Worm (Caenorhabditis elegans) whole organism, L4 larva: ENCODE results near the gene F17H10.1.

ENCODE experiments used
- D1046.2 ChIP-seq: fragments of 200-800 bp; sonication (Bioruptor generic); IDR thresholded peaks from 2 replicates; pipeline ENCODE4 v1.3.6; 2022; ENCODE audit warnings: missing genetic modification characterization, missing compliant biosample characterization
- F44E2.7 ChIP-seq: fragments of 200-800 bp; sonication (Bioruptor generic); IDR thresholded peaks from 2 replicates; pipeline ENCODE4 v2.1.2; 2022; ENCODE audit warnings: missing genetic modification characterization, missing compliant biosample characterization
- T20F7.1 ChIP-seq: fragments of 200-800 bp; sonication (Bioruptor generic); optimal IDR thresholded peaks from 2 replicates; lab custom pipeline; 2018; ENCODE audit warnings: mild to moderate bottlenecking, missing genetic modification characterization, missing compliant biosample characterization
- Y105C5A.15 ChIP-seq: fragments of 200-800 bp; sonication (Bioruptor generic); IDR thresholded peaks from 2 replicates; pipeline ENCODE4 v1.3.6; 2022; ENCODE audit warnings: missing genetic modification characterization, missing compliant biosample characterization
- ZK337.2 ChIP-seq: fragments of 200-800 bp; sonication (Bioruptor generic); IDR thresholded peaks from 2 replicates; pipeline ENCODE4 v1.3.6; 2022; ENCODE audit warnings: missing genetic modification reagents, missing genetic modification characterization, missing compliant biosample characterization
- aly-2 ChIP-seq: sonication (generic microtip); optimal IDR thresholded peaks from 2 replicates; lab custom pipeline; 2018; ENCODE audit warnings: missing biosample characterization, missing genetic modification characterization
- ceh-28 ChIP-seq: fragments of 150-350 bp; optimal IDR thresholded peaks from 2 replicates; lab custom pipeline; 2014; ENCODE audit warnings: missing biosample characterization, missing genetic modification reagents, missing genetic modification characterization
- ceh-32 ChIP-seq: sonication (generic microtip); optimal IDR thresholded peaks from 2 replicates; lab custom pipeline; 2016; ENCODE audit warnings: mild to moderate bottlenecking, missing genetic modification characterization, missing compliant biosample characterization; ENCODE audit not compliant: poor library complexity
- ces-1 ChIP-seq: fragments of 150-350 bp; sonication (generic microtip); optimal IDR thresholded peaks from 4 replicates; lab custom pipeline; 2014; ENCODE audit warnings: missing biosample characterization, missing genetic modification reagents, missing genetic modification characterization
- cey-2 ChIP-seq: sonication (generic microtip); optimal IDR thresholded peaks from 3 replicates; lab custom pipeline; 2017; ENCODE audit warnings: missing genetic modification characterization, mild to moderate bottlenecking, missing compliant biosample characterization, antibody characterized with exemption, borderline replicate concordance; ENCODE audit not compliant: insufficient read depth
- ctbp-1 ChIP-seq: fragments of 200-800 bp; sonication (Bioruptor generic); IDR thresholded peaks from 2 replicates; pipeline ENCODE4 v1.3.6; 2022; ENCODE audit warnings: missing genetic modification reagents, missing genetic modification characterization, missing compliant biosample characterization
- dpl-1 ChIP-seq: fragments of 150-350 bp; optimal IDR thresholded peaks from 2 replicates; lab custom pipeline; 2014; ENCODE audit warnings: missing biosample characterization, missing genetic modification reagents, missing genetic modification characterization
- dve-1 ChIP-seq: sonication (generic microtip); optimal IDR thresholded peaks from 2 replicates; lab custom pipeline; 2017; ENCODE audit warnings: antibody characterized with exemption, mild to moderate bottlenecking, missing genetic modification characterization, missing compliant biosample characterization; ENCODE audit not compliant: insufficient read depth
- egl-27 ChIP-seq: sonication (generic microtip); optimal IDR thresholded peaks from 3 replicates; lab custom pipeline; 2017; ENCODE audit warnings: missing biosample characterization, missing genetic modification reagents, missing genetic modification characterization
- gei-8 ChIP-seq: fragments of 200-800 bp; sonication (Bioruptor generic); optimal IDR thresholded peaks from 2 replicates; lab custom pipeline; 2018; ENCODE audit warnings: mild to moderate bottlenecking, missing genetic modification characterization, missing compliant biosample characterization
- hlh-11 ChIP-seq: fragments of 200-800 bp; sonication (Bioruptor generic); optimal IDR thresholded peaks from 2 replicates; lab custom pipeline; 2018; ENCODE audit warnings: mild to moderate bottlenecking, missing genetic modification characterization, missing compliant biosample characterization
- hlh-30 ChIP-seq: sonication (generic microtip); optimal IDR thresholded peaks from 2 replicates; lab custom pipeline; 2017; ENCODE audit warnings: antibody characterized with exemption, mild to moderate bottlenecking, missing genetic modification characterization, missing compliant biosample characterization; ENCODE audit not compliant: insufficient read depth
- hmg-1.1 ChIP-seq: fragments of 200-800 bp; sonication (Bioruptor generic); IDR thresholded peaks from 2 replicates; pipeline ENCODE4 v1.3.6; 2022; ENCODE audit warnings: missing genetic modification reagents, missing genetic modification characterization, missing compliant biosample characterization
- lin-13 ChIP-seq: fragments of 150-350 bp; optimal IDR thresholded peaks from 2 replicates; lab custom pipeline; 2014; ENCODE audit warnings: missing biosample characterization, missing genetic modification reagents, missing genetic modification characterization
- lin-29 ChIP-seq: fragments of 200-800 bp; sonication (Bioruptor generic); IDR thresholded peaks from 2 replicates; pipeline ENCODE4 v1.3.6; 2022; ENCODE audit warnings: missing genetic modification reagents, missing genetic modification characterization, missing compliant biosample characterization
- lin-39 ChIP-seq: fragments of 150-350 bp; optimal IDR thresholded peaks from 2 replicates; lab custom pipeline; 2014; ENCODE audit warnings: missing biosample characterization, missing genetic modification reagents, missing genetic modification characterization
- lir-3 ChIP-seq: sonication (generic microtip); optimal IDR thresholded peaks from 2 replicates; lab custom pipeline; 2016; ENCODE audit warnings: mild to moderate bottlenecking, missing genetic modification characterization, missing compliant biosample characterization
- madf-5 ChIP-seq, 2 experiments: fragments of 200-800 bp; sonication (Bioruptor generic); IDR thresholded peaks; 2 replicates each; pipeline ENCODE4 v1.3.6; 2022; ENCODE audit warnings: missing compliant biosample characterization in 2 of 2, missing genetic modification characterization in 2 of 2
- madf-9 ChIP-seq: fragments of 200-800 bp; sonication (Bioruptor generic); conservative IDR thresholded peaks from 2 replicates; pipeline ENCODE4 v1.3.6; 2022; ENCODE audit warnings: missing genetic modification reagents, missing genetic modification characterization, missing compliant biosample characterization
- mdl-1 ChIP-seq, 2 experiments: fragments of 150-350 bp in 1 of 2; sonication (generic microtip) in 1 of 2; optimal IDR thresholded peaks; 2 replicates each; lab custom pipeline; 2014 to 2017; ENCODE audit warnings: missing biosample characterization in 2 of 2, missing genetic modification characterization in 2 of 2
- mep-1 ChIP-seq: fragments of 150-350 bp; sonication (generic microtip); optimal IDR thresholded peaks from 3 replicates; lab custom pipeline; 2014; ENCODE audit warnings: missing biosample characterization, missing genetic modification characterization
- mxl-3 ChIP-seq: fragments of 200-800 bp; sonication (Bioruptor generic); optimal IDR thresholded peaks from 2 replicates; lab custom pipeline; 2018; ENCODE audit warnings: mild to moderate bottlenecking, missing genetic modification characterization, missing compliant biosample characterization
- nhr-11 ChIP-seq: fragments of 150-350 bp; optimal IDR thresholded peaks from 2 replicates; lab custom pipeline; 2014; ENCODE audit warnings: missing biosample characterization, missing genetic modification characterization
- nhr-25 ChIP-seq: sonication (generic microtip); optimal IDR thresholded peaks from 2 replicates; lab custom pipeline; 2017; ENCODE audit warnings: missing genetic modification characterization, mild to moderate bottlenecking, missing compliant biosample characterization, antibody characterized with exemption, moderate library complexity, borderline replicate concordance; ENCODE audit not compliant: insufficient read depth
- nhr-28 ChIP-seq: fragments of 150-350 bp; optimal IDR thresholded peaks from 2 replicates; lab custom pipeline; 2014; ENCODE audit warnings: missing biosample characterization, missing genetic modification characterization
- nhr-48 ChIP-seq: sonication (generic microtip); optimal IDR thresholded peaks from 2 replicates; lab custom pipeline; 2016; ENCODE audit warnings: mild to moderate bottlenecking, missing genetic modification characterization, missing compliant biosample characterization
- nhr-6 ChIP-seq: fragments of 150-350 bp; optimal IDR thresholded peaks from 2 replicates; lab custom pipeline; 2014; ENCODE audit warnings: missing biosample characterization, missing genetic modification characterization
- pha-4 ChIP-seq, 2 experiments: fragments of 150-350 bp in 1 of 2; fragments of 200-800 bp in 1 of 2; sonication (Bioruptor generic) in 1 of 2; IDR thresholded peaks in 1 of 2; optimal IDR thresholded peaks in 1 of 2; 2 replicates each; pipeline versions ENCODE4 v1.3.6 to Lab custom; 2014 to 2022; ENCODE audit warnings: missing genetic modification characterization in 2 of 2, missing genetic modification reagents in 2 of 2, missing biosample characterization in 1 of 2, missing compliant biosample characterization in 1 of 2
- rbr-2 ChIP-seq: sonication (generic microtip); optimal IDR thresholded peaks from 2 replicates; lab custom pipeline; 2016; ENCODE audit warnings: missing genotype, missing genetic modification characterization, missing compliant biosample characterization
- saeg-2 ChIP-seq: fragments of 200-800 bp; sonication (Bioruptor generic); IDR thresholded peaks from 2 replicates; pipeline ENCODE4 v1.3.6; 2022; ENCODE audit warnings: missing genetic modification reagents, missing genetic modification characterization, missing compliant biosample characterization
- sdz-12 ChIP-seq: fragments of 200-800 bp; sonication (Bioruptor generic); optimal IDR thresholded peaks from 2 replicates; lab custom pipeline; 2018; ENCODE audit warnings: mild to moderate bottlenecking, missing genetic modification characterization, missing compliant biosample characterization
- snpc-1.2 ChIP-seq: fragments of 200-800 bp; sonication (Bioruptor generic); IDR thresholded peaks from 2 replicates; pipeline ENCODE4 v1.3.6; 2022; ENCODE audit warnings: missing genetic modification reagents, missing genetic modification characterization, missing compliant biosample characterization
- snpc-4 ChIP-seq: fragments of 150-350 bp; optimal IDR thresholded peaks from 2 replicates; lab custom pipeline; 2014; ENCODE audit warnings: missing biosample characterization, missing genetic modification characterization
- tag-97 ChIP-seq: fragments of 200-800 bp; sonication (Bioruptor generic); IDR thresholded peaks from 2 replicates; pipeline ENCODE4 v1.3.6; 2022; ENCODE audit warnings: missing genetic modification characterization, missing compliant biosample characterization
- unc-130 ChIP-seq: sonication (generic microtip); optimal IDR thresholded peaks from 2 replicates; lab custom pipeline; 2016; ENCODE audit warnings: missing genetic modification reagents, missing genetic modification characterization, missing compliant biosample characterization
- unc-39 ChIP-seq: sonication (generic microtip); optimal IDR thresholded peaks from 2 replicates; lab custom pipeline; 2017; ENCODE audit warnings: missing biosample characterization, missing genetic modification characterization
- zag-1 ChIP-seq: fragments of 150-350 bp; optimal IDR thresholded peaks from 2 replicates; lab custom pipeline; 2014; ENCODE audit warnings: missing biosample characterization, missing genetic modification characterization
- zip-2 ChIP-seq: fragments of 150-350 bp; optimal IDR thresholded peaks from 2 replicates; lab custom pipeline; 2014; ENCODE audit warnings: missing biosample characterization, missing genetic modification characterization
- ztf-7 ChIP-seq: fragments of 150-350 bp; optimal IDR thresholded peaks from 2 replicates; lab custom pipeline; 2014; ENCODE audit warnings: missing biosample characterization, missing genetic modification characterization

The F17H10.1 gene

DNA sequence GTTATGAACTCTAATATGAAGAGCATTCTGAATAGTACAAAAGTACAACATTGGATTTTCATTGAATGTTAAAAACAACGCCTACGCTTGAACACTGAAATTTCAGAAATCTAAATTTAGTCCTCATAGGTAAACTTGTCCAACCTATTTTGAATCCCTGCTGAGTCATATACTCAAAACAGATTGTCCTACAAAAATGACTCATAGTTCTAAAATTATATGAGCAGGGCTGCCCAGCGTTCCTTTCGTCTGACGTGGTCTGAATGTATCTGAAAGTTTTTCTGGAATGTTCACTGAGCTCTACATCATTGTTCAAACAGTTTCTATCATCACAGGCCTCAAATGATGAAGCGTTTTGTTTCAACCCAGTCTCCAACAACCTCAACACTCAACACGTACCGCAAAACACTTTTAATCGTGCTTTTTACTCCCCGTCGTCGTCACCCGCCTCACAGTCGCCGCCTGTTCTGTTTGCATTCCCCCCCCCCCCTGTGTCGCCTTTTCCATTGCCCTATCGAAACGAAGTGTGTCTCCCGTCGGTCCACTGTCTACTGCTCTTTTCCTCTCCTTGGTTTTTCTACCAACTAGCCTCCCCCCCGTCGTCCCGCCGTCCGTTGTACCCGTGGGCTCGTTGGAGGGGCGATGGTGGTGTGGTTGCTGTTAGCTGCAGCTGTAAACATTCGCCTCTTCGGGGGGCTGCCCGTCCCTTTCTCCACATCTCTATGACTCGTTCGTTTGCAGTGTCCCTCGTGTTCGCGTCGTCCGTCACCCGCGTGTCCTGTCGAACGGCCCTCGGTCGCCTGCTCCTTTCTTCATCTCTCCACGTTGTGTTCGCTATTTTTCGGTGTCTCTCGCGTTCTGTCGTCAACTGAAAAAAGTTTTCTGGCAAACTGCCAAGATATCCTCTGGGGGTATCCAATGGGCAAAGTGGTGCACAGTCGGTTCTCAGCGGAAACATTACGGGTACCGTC is 39.0 kb downstream of the F17H10.1 start (continued):
- TF ChIP-seq madf-5 (GFP tag; IDR thresholded peaks at IDR 0.05; lab: Robert Waterston, UW) (no peak), T20F7.1 (GFP tag; lab: Kevin White, UChicago) (peak; percentile 6), ctbp-1 (GFP tag; lab: Robert Waterston, UW) (peak; percentile 80), lin-13 (GFP tag; lab: Kevin White, UChicago) (no peak), unc-130 (GFP tag; lab: Kevin White, UChicago) (no peak)

- peak; percentile 98 for TF ChIP-seq mep-1
- peak; percentile 77 for TF ChIP-seq ztf-7
- TF ChIP-seq cey-2 (tag; lab: Kevin White, UChicago), result peak; percentile 26
- TF ChIP-seq ceh-28, result peak; percentile 69
- peak; percentile 74 for TF ChIP-seq zip-2
- TF ChIP-seq ZK337.2 (GFP tag; lab: Robert Waterston, UW), result 0 out of 2 replicates have a peak, but pooled peaks have one; percentile 16
- TF ChIP-seq mdl-1 (tag; optimal IDR thresholded peaks at IDR 0.05; lab: Kevin White, UChicago), result peak; percentile 97 to 100
- TF ChIP-seq rbr-2 (tag; lab: Kevin White, UChicago), result peak; percentile 97
- TF ChIP-seq gei-8, result peak; percentile 72
- TF ChIP-seq mxl-3 (GFP tag; lab: Kevin White, UChicago), result peak; percentile 90
- TF ChIP-seq unc-39 (tag; lab: Kevin White, UChicago), result no peak
- TF ChIP-seq D1046.2 (GFP tag; lab: Robert Waterston, UW), result no peak
- TF ChIP-seq dve-1 (tag; lab: Kevin White, UChicago), result peak; percentile 93
- peak; percentile 100 for TF ChIP-seq hlh-30 (tag; lab: Kevin White, UChicago)
- TF ChIP-seq nhr-25 (tag; lab: Kevin White, UChicago), result peak; percentile 79
- TF ChIP-seq hlh-11, result peak; percentile 99
- TF ChIP-seq nhr-6 (tag; lab: Kevin White, UChicago), result peak; percentile 31
- peak; percentile 77 for TF ChIP-seq ceh-32
- TF ChIP-seq hmg-1.1 (GFP tag; lab: Robert Waterston, UW), result peak; percentile 96
- peak; percentile 89 for TF ChIP-seq madf-9
- TF ChIP-seq sdz-12 (GFP tag; lab: Kevin White, UChicago), result no peak
- peak; percentile 35 for TF ChIP-seq lir-3 (tag; lab: Kevin White, UChicago)
- peak; percentile 88 for TF ChIP-seq nhr-11
- peak; percentile 94 for TF ChIP-seq nhr-48
- TF ChIP-seq lin-29 (GFP tag; lab: Robert Waterston, UW), result no peak; the same call in 1 of the 2 replicates
- no peak for TF ChIP-seq tag-97 (GFP tag; lab: Robert Waterston, UW)
- TF ChIP-seq T20F7.1 (GFP tag; lab: Kevin White, UChicago), result peak; percentile 80
- 0 out of 4 replicates have a peak, but pooled peaks of 1 of the 2 experiments have one; percentile 21 for TF ChIP-seq madf-5 (GFP tag; IDR thresholded peaks at IDR 0.05; lab: Robert Waterston, UW)
- peak; percentile 84 for TF ChIP-seq nhr-28 (tag; lab: Kevin White, UChicago)
- TF ChIP-seq F44E2.7 (GFP tag; lab: Robert Waterston, UW), result 0 out of 2 replicates have a peak, but pooled peaks have one; percentile 22
- TF ChIP-seq egl-27 (tag; lab: Kevin White, UChicago), result peak; percentile 91
- TF ChIP-seq Y105C5A.15 (GFP tag; lab: Robert Waterston, UW), result no peak
- TF ChIP-seq saeg-2, result peak; percentile 89
- TF ChIP-seq pha-4 (GFP tag; IDR thresholded peaks at IDR 0.05; lab: Robert Waterston, UW), result peak; percentile 90
- no peak for TF ChIP-seq pha-4 (tag; optimal IDR thresholded peaks at IDR 0.05; lab: Kevin White, UChicago)
- peak; percentile 53 for TF ChIP-seq dpl-1 (GFP tag; lab: Kevin White, UChicago)
- TF ChIP-seq aly-2 (tag; lab: Kevin White, UChicago), result no peak
- TF ChIP-seq lin-39, result peak; percentile 77
- TF ChIP-seq ces-1, result peak; percentile 40
- no peak for TF ChIP-seq snpc-1.2 (GFP tag; lab: Robert Waterston, UW)
- TF ChIP-seq zag-1 (tag; lab: Kevin White, UChicago), result no peak
- no peak for TF ChIP-seq snpc-4 (tag; lab: Kevin White, UChicago)
Measured at ce11 chrX:13144975-13145618, 40.1 kb downstream of the F17H10.1 start.
